Fruit fly (Drosophila melanogaster) whole organism, wandering third instar larva: ENCODE data around the gene BCAS2.

Experiments
- Hnf4 ChIP-seq: fragments of 200-800 bp; sonication (Bioruptor generic); optimal IDR thresholded peaks from 2 replicates; lab custom pipeline; 2016; ENCODE audit warnings: missing biosample characterization, mild to moderate bottlenecking, missing genetic modification characterization
- Hr78 ChIP-seq: fragments of >200 bp; optimal IDR thresholded peaks from 2 replicates; lab custom pipeline; 2017; ENCODE audit warnings: missing biosample characterization, missing genetic modification characterization
- Jra ChIP-seq: sonication (Bioruptor generic); optimal IDR thresholded peaks from 2 replicates; lab custom pipeline; 2016; ENCODE audit warnings: missing biosample characterization, missing genetic modification characterization
- Rel ChIP-seq, 2 experiments: fragments of 200-800 bp; sonication (Bioruptor generic) in 1 of 2; optimal IDR thresholded peaks; 2 replicates in 1 of 2; 3 replicates in 1 of 2; lab custom pipeline; 2016 to 2019; ENCODE audit warnings: mild to moderate bottlenecking in 2 of 2, missing biosample characterization in 2 of 2, missing genetic modification characterization in 2 of 2, moderate library complexity in 1 of 2
- dmrt93B ChIP-seq: fragments of 200-800 bp; sonication (Bioruptor generic); optimal IDR thresholded peaks from 2 replicates; lab custom pipeline; 2018; ENCODE audit warnings: missing biosample characterization, mild to moderate bottlenecking, missing genetic modification characterization
- dsf ChIP-seq: sonication (Bioruptor generic); optimal IDR thresholded peaks from 2 replicates; lab custom pipeline; 2016; ENCODE audit warnings: missing biosample characterization, missing genetic modification characterization, borderline replicate concordance
- ey ChIP-seq: fragments of 200-800 bp; sonication (Bioruptor generic); optimal IDR thresholded peaks from 2 replicates; lab custom pipeline; 2016; ENCODE audit warnings: missing biosample characterization, missing genetic modification characterization
- pan ChIP-seq: fragments of >200 bp; optimal IDR thresholded peaks from 2 replicates; lab custom pipeline; 2017
- psq ChIP-seq: fragments of 200-800 bp; sonication (Bioruptor generic); optimal IDR thresholded peaks from 3 replicates; lab custom pipeline; 2017; ENCODE audit warnings: missing biosample characterization, mild to moderate bottlenecking, missing genetic modification characterization, moderate library complexity
- usp ChIP-seq: fragments of >200 bp; optimal IDR thresholded peaks from 2 replicates; lab custom pipeline; 2017; ENCODE audit warnings: missing biosample characterization, missing genetic modification characterization

DNA sequence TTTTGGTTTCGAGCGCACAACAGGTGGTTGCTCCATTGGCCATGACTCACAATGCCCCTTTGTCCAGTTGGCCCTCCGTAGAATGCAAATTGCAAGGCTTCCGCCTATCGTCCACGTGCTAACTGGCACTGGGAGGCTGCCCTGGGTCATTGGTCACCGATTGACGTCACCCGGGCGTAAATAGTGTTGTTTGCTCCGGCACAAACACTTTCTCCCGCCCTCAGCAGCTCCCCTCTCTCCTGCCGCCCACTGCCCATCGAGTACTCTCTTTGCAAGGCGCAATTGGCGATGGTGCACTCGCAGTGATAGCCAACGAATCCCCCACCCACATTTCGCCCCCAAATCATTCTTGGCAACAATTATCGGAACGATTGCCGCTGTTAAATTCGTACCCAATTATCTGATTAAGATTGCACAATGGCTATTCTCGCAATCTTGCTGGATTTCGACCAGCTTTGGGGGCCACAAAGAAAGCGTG, 4.6 kb upstream of the BCAS2 start:
- TF ChIP-seq Rel (GFP tag; optimal IDR thresholded peaks at IDR 0.05; lab: Kevin White, UChicago) (no peak), Rel (tag; optimal IDR thresholded peaks at IDR 0.05; lab: Kevin White, UChicago) (peak; percentile 24), usp (GFP tag; lab: Kevin White, UChicago) (no peak), Hr78 (GFP tag; lab: Kevin White, UChicago) (no peak), psq (GFP tag; lab: Kevin White, UChicago) (no peak), dmrt93B (GFP tag; lab: Kevin White, UChicago) (no peak), Jra (GFP tag; lab: Kevin White, UChicago) (no peak), pan (lab: Kevin White, UChicago) (no peak), dsf (no peak), ey (GFP tag; lab: Kevin White, UChicago) (no peak), Hnf4 (GFP tag; lab: Kevin White, UChicago) (no peak)
